Fruit fly (Drosophila melanogaster): ENCODE results near the gene CG13841.
A peak's percentile ranks its signal among the peaks of the same experiment; 100 is the strongest.

CG13841 gene

dm6 chr3R:22767599-22767998, at the start of gene CG13841:
Gene CG13841, minus strand, starts transcription at chr3R:22767699.
- no peak for TF ChIP-seq CG7045 (GFP tag; optimal IDR thresholded peaks at IDR 0.05)
- TF ChIP-seq kay (GFP tag; ENCODE audit: borderline replicate concordance) = peak; percentile 7

- peak; percentile 30 for TF ChIP-seq CG11617 (GFP tag; optimal IDR thresholded peaks at IDR 0.05)
- no peak for TF ChIP-seq CG12768 (GFP tag; optimal IDR thresholded peaks at IDR 0.05)
- peak; percentile 32 for TF ChIP-seq pad (GFP tag; optimal IDR thresholded peaks at IDR 0.05)
- no peak for TF ChIP-seq Clk (GFP tag; optimal IDR thresholded peaks at IDR 0.05)
- TF ChIP-seq ovo (GFP tag; optimal IDR thresholded peaks at IDR 0.05) = no peak
- TF ChIP-seq cic (GFP tag; optimal IDR thresholded peaks at IDR 0.05) = no peak
- peak; percentile 73 for TF ChIP-seq CG14711 (tag; optimal IDR thresholded peaks at IDR 0.05)
- TF ChIP-seq tj (GFP tag; optimal IDR thresholded peaks at IDR 0.05) = peak; percentile 96
- peak; percentile 33 for TF ChIP-seq CG1620 (GFP tag; optimal IDR thresholded peaks at IDR 0.05)
- TF ChIP-seq toe (GFP tag; optimal IDR thresholded peaks at IDR 0.05) = no peak
- TF ChIP-seq bab1 (GFP tag; optimal IDR thresholded peaks at IDR 0.05) = peak; percentile 93
- no peak for TF ChIP-seq Crg-1 (GFP tag; optimal IDR thresholded peaks at IDR 0.05)
- TF ChIP-seq Mnt (GFP tag; optimal IDR thresholded peaks at IDR 0.05) = no peak
- no peak for TF ChIP-seq CG7045 (GFP tag; optimal IDR thresholded peaks at IDR 0.05)
- no peak for TF ChIP-seq CG5204 (GFP tag; optimal IDR thresholded peaks at IDR 0.05)
- peak; percentile 41 for TF ChIP-seq Hr96 (GFP tag; optimal IDR thresholded peaks at IDR 0.05)
- peak; percentile 66 for TF ChIP-seq CG7101 (tag; optimal IDR thresholded peaks at IDR 0.05)
Observed at dm6 chr3R:22816437-22817173, 49.1 kb upstream of the CG13841 start.

dm6 chr3R:22816078-22816436, 48.6 kb upstream of the CG13841 start, which contains the start of gene CG13840:
Gene CG13840, minus strand, starts transcription at chr3R:22816178.
- TF ChIP-seq toe (GFP tag; optimal IDR thresholded peaks at IDR 0.05) (no peak), kay (GFP tag; ENCODE audit: borderline replicate concordance) (no peak), Clk (GFP tag; optimal IDR thresholded peaks at IDR 0.05) (no peak), CG7045 (GFP tag; optimal IDR thresholded peaks at IDR 0.05) (no peak)

- no peak for TF ChIP-seq tj (GFP tag; optimal IDR thresholded peaks at IDR 0.05)
- no peak for TF ChIP-seq Crg-1 (GFP tag; optimal IDR thresholded peaks at IDR 0.05)
- TF ChIP-seq CG11617 (GFP tag; optimal IDR thresholded peaks at IDR 0.05) = no peak
Observed at dm6 chr3R:22810277-22810676, 42.8 kb upstream of the CG13841 start.

- no peak for TF ChIP-seq Clk (GFP tag; optimal IDR thresholded peaks at IDR 0.05)
- no peak for TF ChIP-seq kay (GFP tag; ENCODE audit: borderline replicate concordance)
- TF ChIP-seq tj (GFP tag; optimal IDR thresholded peaks at IDR 0.05) = no peak
- TF ChIP-seq CG7101 (tag; optimal IDR thresholded peaks at IDR 0.05) = no peak
- no peak for TF ChIP-seq Crg-1 (GFP tag; optimal IDR thresholded peaks at IDR 0.05)
- TF ChIP-seq CG1620 (GFP tag; optimal IDR thresholded peaks at IDR 0.05) = no peak
- TF ChIP-seq ovo (GFP tag; optimal IDR thresholded peaks at IDR 0.05) = no peak
- no peak for TF ChIP-seq CG11617 (GFP tag; optimal IDR thresholded peaks at IDR 0.05)
- no peak for TF ChIP-seq CG12768 (GFP tag; optimal IDR thresholded peaks at IDR 0.05)
- TF ChIP-seq Mnt (GFP tag; optimal IDR thresholded peaks at IDR 0.05) = no peak
- TF ChIP-seq CG14711 (tag; optimal IDR thresholded peaks at IDR 0.05) = no peak
- no peak for TF ChIP-seq CG5204 (GFP tag; optimal IDR thresholded peaks at IDR 0.05)
Observed at dm6 chr3R:22807132-22807531, 39.6 kb upstream of the CG13841 start.

- TF ChIP-seq CG7101 (tag; optimal IDR thresholded peaks at IDR 0.05) = no peak
- no peak for TF ChIP-seq pad (GFP tag; optimal IDR thresholded peaks at IDR 0.05)
- no peak for TF ChIP-seq ovo (GFP tag; optimal IDR thresholded peaks at IDR 0.05)
- no peak for TF ChIP-seq cic (GFP tag; optimal IDR thresholded peaks at IDR 0.05)
- TF ChIP-seq kay (GFP tag; ENCODE audit: borderline replicate concordance) = no peak
- no peak for TF ChIP-seq CG11617 (GFP tag; optimal IDR thresholded peaks at IDR 0.05)
- TF ChIP-seq CG14711 (tag; optimal IDR thresholded peaks at IDR 0.05) = no peak
- TF ChIP-seq CG1620 (GFP tag; optimal IDR thresholded peaks at IDR 0.05) = no peak
- TF ChIP-seq Clk (GFP tag; optimal IDR thresholded peaks at IDR 0.05) = no peak
- no peak for TF ChIP-seq Hr96 (GFP tag; optimal IDR thresholded peaks at IDR 0.05)
- no peak for TF ChIP-seq tj (GFP tag; optimal IDR thresholded peaks at IDR 0.05)
- no peak for TF ChIP-seq Mnt (GFP tag; optimal IDR thresholded peaks at IDR 0.05)
- no peak for TF ChIP-seq bab1 (GFP tag; optimal IDR thresholded peaks at IDR 0.05)
Observed at dm6 chr3R:22803655-22804341, 36.3 kb upstream of the CG13841 start, which contains the start of gene CG7031. Gene CG7031, plus strand, starts transcription at chr3R:22804291.

- TF ChIP-seq Hr96 (GFP tag; optimal IDR thresholded peaks at IDR 0.05) = no peak
- no peak for TF ChIP-seq bab1 (GFP tag; optimal IDR thresholded peaks at IDR 0.05)
- TF ChIP-seq Mnt (GFP tag; optimal IDR thresholded peaks at IDR 0.05) = no peak
- TF ChIP-seq CG11617 (GFP tag; optimal IDR thresholded peaks at IDR 0.05) = no peak
- no peak for TF ChIP-seq CG14711 (tag; optimal IDR thresholded peaks at IDR 0.05)
- no peak for TF ChIP-seq toe (GFP tag; optimal IDR thresholded peaks at IDR 0.05)
- no peak for TF ChIP-seq kay (GFP tag; ENCODE audit: borderline replicate concordance)
- no peak for TF ChIP-seq Clk (GFP tag; optimal IDR thresholded peaks at IDR 0.05)
- TF ChIP-seq CG7045 (GFP tag; optimal IDR thresholded peaks at IDR 0.05) = no peak
- TF ChIP-seq tj (GFP tag; optimal IDR thresholded peaks at IDR 0.05) = no peak
- no peak for TF ChIP-seq CG5204 (GFP tag; optimal IDR thresholded peaks at IDR 0.05)
- TF ChIP-seq CG1620 (GFP tag; optimal IDR thresholded peaks at IDR 0.05) = no peak
- no peak for TF ChIP-seq pad (GFP tag; optimal IDR thresholded peaks at IDR 0.05)
- TF ChIP-seq CG7101 (tag; optimal IDR thresholded peaks at IDR 0.05) = no peak
- no peak for TF ChIP-seq Crg-1 (GFP tag; optimal IDR thresholded peaks at IDR 0.05)
- no peak for TF ChIP-seq ovo (GFP tag; optimal IDR thresholded peaks at IDR 0.05)
- TF ChIP-seq cic (GFP tag; optimal IDR thresholded peaks at IDR 0.05) = no peak
- TF ChIP-seq CG12768 (GFP tag; optimal IDR thresholded peaks at IDR 0.05) = no peak
- no peak for TF ChIP-seq CG33017 (tag; optimal IDR thresholded peaks at IDR 0.05)
- TF ChIP-seq cnc (optimal IDR thresholded peaks at IDR 0.05) = no peak
Observed at dm6 chr3R:22793953-22794352, 26.5 kb upstream of the CG13841 start.
